Worm (Caenorhabditis elegans): ENCODE data around the gene dvc-1.

DNA sequence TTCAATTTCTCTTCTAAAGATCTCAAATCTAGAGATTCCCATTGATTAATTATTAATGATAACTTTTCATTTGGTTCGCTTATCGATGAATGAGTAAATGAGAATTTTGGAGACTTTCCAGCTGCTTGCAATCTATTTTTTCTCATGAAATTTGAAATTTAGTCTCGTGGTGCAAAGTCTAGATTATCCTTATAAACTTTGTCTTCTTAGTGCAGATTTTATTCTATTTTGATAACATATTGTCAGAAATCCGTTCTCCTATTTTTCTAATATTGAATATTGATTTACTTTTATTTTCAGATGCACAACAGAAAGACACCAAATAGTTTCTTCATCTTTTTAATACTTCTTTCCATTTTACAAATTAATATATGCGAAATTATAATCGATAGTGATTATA, 48.1 kb downstream of the dvc-1 start, which contains the start of gene lgc-49:
- TF ChIP-seq ama-1 (optimal IDR thresholded peaks at IDR 0.05) (no peak), unc-62 (GFP tag; optimal IDR thresholded peaks at IDR 0.05) (no peak), nhr-28 (tag; optimal IDR thresholded peaks at IDR 0.05) (no peak)

All from whole organism, L3 larva.